Fruit fly (Drosophila melanogaster): Measurements from ENCODE around the gene CG33796.

The CG33796 gene

dm6 chr3L:16153650-16154049 is 16.3 kb downstream of the CG33796 start:
- TF ChIP-seq insv (optimal IDR thresholded peaks at IDR 0.05) (no peak), psq (optimal IDR thresholded peaks at IDR 0.05) (no peak), Myc (optimal IDR thresholded peaks at IDR 0.05) (no peak), ttk (optimal IDR thresholded peaks at IDR 0.05) (no peak), Sin3A (optimal IDR thresholded peaks at IDR 0.05) (no peak), h (optimal IDR thresholded peaks at IDR 0.05) (no peak)

- TF ChIP-seq ttk (optimal IDR thresholded peaks at IDR 0.05) (no peak), Sin3A (optimal IDR thresholded peaks at IDR 0.05) (no peak), Myc (optimal IDR thresholded peaks at IDR 0.05) (no peak), insv (optimal IDR thresholded peaks at IDR 0.05) (no peak), h (optimal IDR thresholded peaks at IDR 0.05) (no peak), psq (optimal IDR thresholded peaks at IDR 0.05) (no peak)
Observed at dm6 chr3L:16153089-16153488, 16.8 kb downstream of the CG33796 start.

- no peak for TF ChIP-seq ttk (optimal IDR thresholded peaks at IDR 0.05)
- no peak for TF ChIP-seq psq (optimal IDR thresholded peaks at IDR 0.05)
- TF ChIP-seq h (optimal IDR thresholded peaks at IDR 0.05) = no peak
- no peak for TF ChIP-seq Sin3A (optimal IDR thresholded peaks at IDR 0.05)
- TF ChIP-seq insv (optimal IDR thresholded peaks at IDR 0.05) = no peak
- no peak for TF ChIP-seq Myc (optimal IDR thresholded peaks at IDR 0.05)
Observed at dm6 chr3L:16151742-16152141, 18.2 kb downstream of the CG33796 start.

dm6 chr3L:16150850-16151515 is 18.9 kb downstream of the CG33796 start:
- TF ChIP-seq Sin3A (optimal IDR thresholded peaks at IDR 0.05) (no peak), Myc (optimal IDR thresholded peaks at IDR 0.05) (no peak), psq (optimal IDR thresholded peaks at IDR 0.05) (no peak), ttk (optimal IDR thresholded peaks at IDR 0.05) (no peak), insv (optimal IDR thresholded peaks at IDR 0.05) (no peak), h (optimal IDR thresholded peaks at IDR 0.05) (no peak)

dm6 chr3L:16150161-16150538 is 19.8 kb downstream of the CG33796 start:
- TF ChIP-seq insv (optimal IDR thresholded peaks at IDR 0.05) (no peak), ttk (optimal IDR thresholded peaks at IDR 0.05) (no peak), Sin3A (optimal IDR thresholded peaks at IDR 0.05) (no peak), psq (optimal IDR thresholded peaks at IDR 0.05) (no peak), Myc (optimal IDR thresholded peaks at IDR 0.05) (no peak), h (optimal IDR thresholded peaks at IDR 0.05) (no peak)

dm6 chr3L:16149418-16150160 is 20.3 kb downstream of the CG33796 start:
- TF ChIP-seq psq (optimal IDR thresholded peaks at IDR 0.05) = no peak
- no peak for TF ChIP-seq Myc (optimal IDR thresholded peaks at IDR 0.05)
- no peak for TF ChIP-seq Sin3A (optimal IDR thresholded peaks at IDR 0.05)
- no peak for TF ChIP-seq insv (optimal IDR thresholded peaks at IDR 0.05)
- no peak for TF ChIP-seq h (optimal IDR thresholded peaks at IDR 0.05)
- TF ChIP-seq ttk (optimal IDR thresholded peaks at IDR 0.05) = no peak

- TF ChIP-seq psq (optimal IDR thresholded peaks at IDR 0.05) = no peak
- no peak for TF ChIP-seq h (optimal IDR thresholded peaks at IDR 0.05)
- no peak for TF ChIP-seq Sin3A (optimal IDR thresholded peaks at IDR 0.05)
- TF ChIP-seq insv (optimal IDR thresholded peaks at IDR 0.05) = no peak
- TF ChIP-seq Myc (optimal IDR thresholded peaks at IDR 0.05) = no peak
- no peak for TF ChIP-seq ttk (optimal IDR thresholded peaks at IDR 0.05)
Observed at dm6 chr3L:16147819-16148236, 22.1 kb downstream of the CG33796 start.

dm6 chr3L:16147325-16147724 is 22.6 kb downstream of the CG33796 start:
- TF ChIP-seq Sin3A (optimal IDR thresholded peaks at IDR 0.05) (no peak), h (optimal IDR thresholded peaks at IDR 0.05) (no peak), psq (optimal IDR thresholded peaks at IDR 0.05) (no peak), Myc (optimal IDR thresholded peaks at IDR 0.05) (no peak), ttk (optimal IDR thresholded peaks at IDR 0.05) (no peak), insv (optimal IDR thresholded peaks at IDR 0.05) (no peak)

dm6 chr3L:16146539-16146934 is 23.4 kb downstream of the CG33796 start:
- TF ChIP-seq Sin3A (optimal IDR thresholded peaks at IDR 0.05) (no peak), Myc (optimal IDR thresholded peaks at IDR 0.05) (no peak), h (optimal IDR thresholded peaks at IDR 0.05) (no peak), psq (optimal IDR thresholded peaks at IDR 0.05) (no peak), insv (optimal IDR thresholded peaks at IDR 0.05) (no peak), ttk (optimal IDR thresholded peaks at IDR 0.05) (no peak)

- TF ChIP-seq ttk (optimal IDR thresholded peaks at IDR 0.05) = no peak
- TF ChIP-seq Myc (optimal IDR thresholded peaks at IDR 0.05) = no peak
- TF ChIP-seq insv (optimal IDR thresholded peaks at IDR 0.05) = no peak
- no peak for TF ChIP-seq h (optimal IDR thresholded peaks at IDR 0.05)
- no peak for TF ChIP-seq psq (optimal IDR thresholded peaks at IDR 0.05)
- no peak for TF ChIP-seq Sin3A (optimal IDR thresholded peaks at IDR 0.05)
Observed at dm6 chr3L:16145931-16146538, 23.9 kb downstream of the CG33796 start.

dm6 chr3L:16145282-16145681 is 24.6 kb downstream of the CG33796 start:
- TF ChIP-seq Sin3A (optimal IDR thresholded peaks at IDR 0.05) = no peak
- no peak for TF ChIP-seq psq (optimal IDR thresholded peaks at IDR 0.05)
- no peak for TF ChIP-seq ttk (optimal IDR thresholded peaks at IDR 0.05)
- TF ChIP-seq Myc (optimal IDR thresholded peaks at IDR 0.05) = no peak
